Fruit fly (Drosophila melanogaster): ENCODE measurements around the gene CG43231.

Gene CG43231

dm6 chr2L:17748746-17749358, 44.4 kb downstream of the CG43231 start (continued):
- TF ChIP-seq dsx (GFP tag; optimal IDR thresholded peaks at IDR 0.05; ENCODE audit: poor library complexity, severe bottlenecking), result peak; percentile 41
- TF ChIP-seq salr (GFP tag; optimal IDR thresholded peaks at IDR 0.05), result peak in 1 of 2 experiments; percentile 3
- peak; percentile 69 for TF ChIP-seq topi (GFP tag; optimal IDR thresholded peaks at IDR 0.05)
- TF ChIP-seq CG16779 (tag; optimal IDR thresholded peaks at IDR 0.05), result no peak
- peak; percentile 91 for TF ChIP-seq svp (GFP tag)
- TF ChIP-seq Smox (GFP tag; optimal IDR thresholded peaks at IDR 0.05), result peak; percentile 64
- peak; percentile 50 for TF ChIP-seq CG8632 (GFP tag; optimal IDR thresholded peaks at IDR 0.05)
- TF ChIP-seq CG31627 (GFP tag; optimal IDR thresholded peaks at IDR 0.05), result peak; percentile 42
- TF ChIP-seq spab (GFP tag; optimal IDR thresholded peaks at IDR 0.05), result peak; percentile 39
- TF ChIP-seq Eip75B (GFP tag; optimal IDR thresholded peaks at IDR 0.05), result peak; percentile 46
- TF ChIP-seq cyc (GFP tag; optimal IDR thresholded peaks at IDR 0.05), result peak; percentile 55
- TF ChIP-seq fkh (GFP tag; optimal IDR thresholded peaks at IDR 0.05), result no peak
- peak; percentile 66 for TF ChIP-seq Met (GFP tag; optimal IDR thresholded peaks at IDR 0.05)
- peak; percentile 38 for TF ChIP-seq CG10669 (GFP tag; optimal IDR thresholded peaks at IDR 0.05)
- no peak for TF ChIP-seq CG15336 (GFP tag; IDR thresholded peaks at IDR 0.05)
- TF ChIP-seq Ets96B (tag; optimal IDR thresholded peaks at IDR 0.05), result peak; percentile 67
- TF ChIP-seq eg (GFP tag; IDR thresholded peaks at IDR 0.05), result no peak
- peak; percentile 32 for TF ChIP-seq CG3032 (tag; optimal IDR thresholded peaks at IDR 0.05)

- TF ChIP-seq CG3919 (GFP tag; optimal IDR thresholded peaks at IDR 0.05) (peak; percentile 9), CG6808 (GFP tag; optimal IDR thresholded peaks at IDR 0.05) (peak; percentile 19), CG10669 (GFP tag; optimal IDR thresholded peaks at IDR 0.05) (peak; percentile 44), CG34406 (GFP tag; optimal IDR thresholded peaks at IDR 0.05) (peak; percentile 52), spab (GFP tag; optimal IDR thresholded peaks at IDR 0.05) (peak; percentile 33), CG8632 (GFP tag; optimal IDR thresholded peaks at IDR 0.05) (peak; percentile 63), topi (GFP tag; optimal IDR thresholded peaks at IDR 0.05) (peak; percentile 34), Smox (GFP tag; optimal IDR thresholded peaks at IDR 0.05) (peak; percentile 18), vri (GFP tag; optimal IDR thresholded peaks at IDR 0.05) (peak; percentile 49), CG4318 (GFP tag; optimal IDR thresholded peaks at IDR 0.05) (peak; percentile 2), esn (GFP tag; optimal IDR thresholded peaks at IDR 0.05) (peak; percentile 63), dsx (GFP tag; optimal IDR thresholded peaks at IDR 0.05; ENCODE audit: poor library complexity, severe bottlenecking) (peak; percentile 60), Sox102F (GFP tag; optimal IDR thresholded peaks at IDR 0.05) (peak; percentile 40), Met (GFP tag; optimal IDR thresholded peaks at IDR 0.05) (peak; percentile 38), CG32006 (GFP tag; optimal IDR thresholded peaks at IDR 0.05) (peak; percentile 42), eg (GFP tag; IDR thresholded peaks at IDR 0.05) (no peak), fd59A (GFP tag; optimal IDR thresholded peaks at IDR 0.05) (no peak), acj6 (GFP tag; optimal IDR thresholded peaks at IDR 0.05) (peak; percentile 50), CG15336 (GFP tag; IDR thresholded peaks at IDR 0.05) (peak; percentile 33; the same call in 1 of the 2 replicates), Blimp-1 (GFP tag; optimal IDR thresholded peaks at IDR 0.05) (peak; percentile 23), salr (GFP tag; optimal IDR thresholded peaks at IDR 0.05) (peak; percentile 5 to 17), CG10631 (GFP tag; optimal IDR thresholded peaks at IDR 0.05) (peak; percentile 58), Hr4 (GFP tag; optimal IDR thresholded peaks at IDR 0.05) (no peak), CG11762 (GFP tag; optimal IDR thresholded peaks at IDR 0.05; ENCODE audit: insufficient read depth) (no peak), CG9139 (GFP tag; optimal IDR thresholded peaks at IDR 0.05) (no peak), Eip78C (GFP tag) (peak; percentile 82), net (GFP tag; optimal IDR thresholded peaks at IDR 0.05) (peak; percentile 40), CG1621 (tag; optimal IDR thresholded peaks at IDR 0.05) (no peak), Ets96B (tag; optimal IDR thresholded peaks at IDR 0.05) (peak; percentile 68), CG3032 (tag; optimal IDR thresholded peaks at IDR 0.05) (peak; percentile 55), Ets21C (GFP tag; optimal IDR thresholded peaks at IDR 0.05) (no peak), CG6276 (GFP tag; optimal IDR thresholded peaks at IDR 0.05) (no peak), CG8319 (GFP tag; optimal IDR thresholded peaks at IDR 0.05) (no peak), CG6163 (GFP tag; IDR thresholded peaks at IDR 0.05) (peak; percentile 67), CG6792 (GFP tag; optimal IDR thresholded peaks at IDR 0.05) (peak; percentile 60), OdsH (GFP tag; optimal IDR thresholded peaks at IDR 0.05) (peak; percentile 52), CG8119 (GFP tag; IDR thresholded peaks at IDR 0.05) (peak; percentile 45; the same call in 1 of the 3 replicates), Hr39 (GFP tag; optimal IDR thresholded peaks at IDR 0.05) (no peak), CG11902 (GFP tag; optimal IDR thresholded peaks at IDR 0.05) (no peak), svp (GFP tag) (peak; percentile 76), achi (GFP tag; optimal IDR thresholded peaks at IDR 0.05) (peak; percentile 62), dac (GFP tag; optimal IDR thresholded peaks at IDR 0.05) (no peak)
These were observed 45.7 kb downstream of the CG43231 start for dm6 chr2L:17750141-17750540.
